Fruit fly (Drosophila melanogaster) whole organism, embryonic: ENCODE measurements around the gene smo.
A peak's percentile ranks its signal among the peaks of the same experiment; 100 is the strongest.

Experiments
- ATbp ChIP-seq: fragments of 200-800 bp; sonication (Bioruptor generic); optimal IDR thresholded peaks from 2 replicates; lab custom pipeline; 2017; ENCODE audit warnings: missing biosample characterization, mild to moderate bottlenecking, missing genetic modification characterization, missing genetic modification reagents
- Asciz ChIP-seq: fragments of 200-800 bp; sonication (Bioruptor generic); optimal IDR thresholded peaks from 2 replicates; lab custom pipeline; 2017; ENCODE audit warnings: missing biosample characterization, mild to moderate bottlenecking, missing genetic modification characterization, missing genetic modification reagents
- Awh ChIP-seq: fragments of 200-800 bp; sonication (Bioruptor generic); IDR thresholded peaks from 2 replicates; pipeline ENCODE4, ENCODE4 v1.3.6; 2022; ENCODE audit warnings: missing biosample characterization, missing genetic modification characterization
- BEAF-32 ChIP-seq: fragments of 200-800 bp; sonication (Bioruptor generic); optimal IDR thresholded peaks from 3 replicates; lab custom pipeline; 2017; ENCODE audit warnings: missing biosample characterization, missing genetic modification characterization, mild to moderate bottlenecking, moderate library complexity, missing genetic modification reagents
- CG11560 ChIP-seq: fragments of 200-800 bp; sonication (Bioruptor generic); IDR thresholded peaks from 3 replicates; pipeline ENCODE4 v1.3.6; 2022; ENCODE audit warnings: missing biosample characterization, missing genetic modification characterization
- CG12219 ChIP-seq: fragments of 200-800 bp; sonication (Bioruptor generic); optimal IDR thresholded peaks from 3 replicates; lab custom pipeline; 2018; ENCODE audit warnings: missing biosample characterization, mild to moderate bottlenecking, missing genetic modification characterization
- CG12769 ChIP-seq: fragments of 200-800 bp; sonication (Bioruptor generic); optimal IDR thresholded peaks from 2 replicates; lab custom pipeline; 2019; ENCODE audit warnings: missing biosample characterization, mild to moderate bottlenecking, missing genetic modification characterization, moderate library complexity
- CG15073 ChIP-seq: fragments of 200-800 bp; sonication (Bioruptor generic); optimal IDR thresholded peaks from 2 replicates; lab custom pipeline; 2016; ENCODE audit warnings: missing biosample characterization, missing genetic modification characterization
- CG15601 ChIP-seq: fragments of 200-800 bp; sonication (Bioruptor generic); optimal IDR thresholded peaks from 3 replicates; lab custom pipeline; 2019; ENCODE audit warnings: missing biosample characterization, mild to moderate bottlenecking, missing genetic modification characterization, moderate library complexity
- CG16863 ChIP-seq: fragments of 200-800 bp; sonication (Bioruptor generic); optimal IDR thresholded peaks from 3 replicates; lab custom pipeline; 2016; ENCODE audit warnings: missing biosample characterization, missing genetic modification characterization
- CG1832 ChIP-seq: fragments of 200-800 bp; sonication (Bioruptor generic); optimal IDR thresholded peaks from 2 replicates; lab custom pipeline; 2017; ENCODE audit warnings: missing biosample characterization, mild to moderate bottlenecking, missing genetic modification characterization, inconsistent platforms
- CG18764 ChIP-seq: fragments of 200-800 bp; sonication (Bioruptor generic); optimal IDR thresholded peaks from 3 replicates; lab custom pipeline; 2016; ENCODE audit warnings: missing biosample characterization, missing genetic modification characterization
- CG2116 ChIP-seq: fragments of 200-800 bp; sonication (Bioruptor generic); optimal IDR thresholded peaks from 3 replicates; lab custom pipeline; 2018; ENCODE audit warnings: missing biosample characterization, mild to moderate bottlenecking, missing genetic modification characterization
- CG2875 ChIP-seq: fragments of 200-800 bp; sonication (Bioruptor generic); optimal IDR thresholded peaks from 2 replicates; lab custom pipeline; 2017; ENCODE audit warnings: missing biosample characterization, mild to moderate bottlenecking, missing genetic modification characterization, missing genetic modification reagents
- CG33557 ChIP-seq: fragments of 200-800 bp; sonication (Bioruptor generic); optimal IDR thresholded peaks from 2 replicates; lab custom pipeline; 2019; ENCODE audit warnings: missing biosample characterization, mild to moderate bottlenecking, missing genetic modification characterization, moderate library complexity
- CG5180 ChIP-seq: fragments of 200-800 bp; sonication (Bioruptor generic); optimal IDR thresholded peaks from 3 replicates; lab custom pipeline; 2017; ENCODE audit warnings: missing biosample characterization, missing genetic modification characterization, mild to moderate bottlenecking, moderate library complexity, missing genetic modification reagents
- CG5245 ChIP-seq: fragments of 200-800 bp; sonication (Bioruptor generic); optimal IDR thresholded peaks from 3 replicates; lab custom pipeline; 2016; ENCODE audit warnings: missing biosample characterization, missing genetic modification characterization
- CG6765 ChIP-seq: fragments of 200-800 bp; sonication (Bioruptor generic); optimal IDR thresholded peaks from 3 replicates; lab custom pipeline; 2017; ENCODE audit warnings: missing biosample characterization, mild to moderate bottlenecking, missing genetic modification characterization
- CG7372 ChIP-seq: fragments of 200-800 bp; sonication (Bioruptor generic); IDR thresholded peaks from 2 replicates; pipeline ENCODE4 v1.3.6; 2022; ENCODE audit warnings: missing biosample characterization, missing genetic modification characterization
- CG7963 ChIP-seq: fragments of 200-800 bp; sonication (Bioruptor generic); IDR thresholded peaks from 3 replicates; pipeline ENCODE4 v1.3.6; 2022; ENCODE audit warnings: missing biosample characterization, missing genetic modification characterization; ENCODE audit not compliant: partially characterized antibody
- CG8089 ChIP-seq: fragments of 200-800 bp; sonication (Bioruptor generic); optimal IDR thresholded peaks from 3 replicates; lab custom pipeline; 2016; ENCODE audit warnings: missing biosample characterization, missing genetic modification characterization
- CG9817 ChIP-seq: fragments of 200-800 bp; sonication (Bioruptor generic); optimal IDR thresholded peaks from 2 replicates; lab custom pipeline; 2018; ENCODE audit warnings: missing biosample characterization, mild to moderate bottlenecking, missing genetic modification characterization, moderate library complexity
- Camta ChIP-seq: fragments of 200-800 bp; sonication (Bioruptor generic); optimal IDR thresholded peaks from 2 replicates; lab custom pipeline; 2016; ENCODE audit warnings: missing biosample characterization, missing genetic modification characterization
- Dad ChIP-seq: fragments of 200-800 bp; sonication (Bioruptor generic); optimal IDR thresholded peaks from 3 replicates; lab custom pipeline; 2016; ENCODE audit warnings: missing biosample characterization, missing genetic modification characterization
- Hr39 ChIP-seq: fragments of >200 bp; optimal IDR thresholded peaks from 2 replicates; lab custom pipeline; 2017
- Lpt ChIP-seq: fragments of >200 bp; optimal IDR thresholded peaks from 2 replicates; lab custom pipeline; 2018; ENCODE audit warnings: missing biosample characterization, missing genetic modification characterization
- Mrtf ChIP-seq: fragments of 200-800 bp; sonication (Bioruptor generic); IDR thresholded peaks from 3 replicates; pipeline ENCODE4 v1.3.6; 2022; ENCODE audit warnings: missing biosample characterization, missing genetic modification characterization
- NK7.1 ChIP-seq: fragments of 200-800 bp; sonication (Bioruptor generic); optimal IDR thresholded peaks from 3 replicates; lab custom pipeline; 2016; ENCODE audit warnings: missing biosample characterization, missing genetic modification characterization
- Ptx1 ChIP-seq: fragments of 200-800 bp; sonication (Bioruptor generic); IDR thresholded peaks from 2 replicates; pipeline ENCODE4 v1.3.6; 2022; ENCODE audit warnings: missing biosample characterization, missing genetic modification characterization
- Rfx ChIP-seq: fragments of 200-800 bp; sonication (Bioruptor generic); IDR thresholded peaks from 2 replicates; pipeline ENCODE4 v1.3.6; 2022; ENCODE audit warnings: missing biosample characterization, missing genetic modification characterization
- Ssrp ChIP-seq: fragments of 200-800 bp; sonication (Bioruptor generic); optimal IDR thresholded peaks from 2 replicates; lab custom pipeline; 2018; ENCODE audit warnings: missing biosample characterization, mild to moderate bottlenecking, missing genetic modification characterization, moderate library complexity
- Usf ChIP-seq: fragments of 200-800 bp; sonication (Bioruptor generic); optimal IDR thresholded peaks from 2 replicates; lab custom pipeline; 2017; ENCODE audit warnings: missing genotype, missing biosample characterization, missing genetic modification characterization
- Vsx1 ChIP-seq: fragments of 200-800 bp; sonication (Bioruptor generic); optimal IDR thresholded peaks from 2 replicates; lab custom pipeline; 2017; ENCODE audit warnings: missing biosample characterization, mild to moderate bottlenecking, missing genetic modification characterization, missing genetic modification reagents
- amos ChIP-seq: fragments of 200-800 bp; sonication (Bioruptor generic); IDR thresholded peaks from 2 replicates; pipeline ENCODE4 v1.3.6; 2022; ENCODE audit warnings: missing biosample characterization, missing genetic modification characterization; ENCODE audit not compliant: partially characterized antibody
- ato ChIP-seq: fragments of 200-800 bp; sonication (Bioruptor generic); IDR thresholded peaks from 2 replicates; pipeline ENCODE4 v1.3.6; 2022; ENCODE audit warnings: missing biosample characterization, missing genetic modification characterization; ENCODE audit not compliant: partially characterized antibody
- bigmax ChIP-seq: fragments of 200-800 bp; sonication (Bioruptor generic); optimal IDR thresholded peaks from 2 replicates; lab custom pipeline; 2018; ENCODE audit warnings: missing biosample characterization, mild to moderate bottlenecking, missing genetic modification characterization
- disco-r ChIP-seq: fragments of 200-800 bp; sonication (Bioruptor generic); optimal IDR thresholded peaks from 2 replicates; lab custom pipeline; 2016; ENCODE audit warnings: missing biosample characterization, missing genetic modification characterization
- fd3F ChIP-seq: fragments of 200-800 bp; sonication (Bioruptor generic); optimal IDR thresholded peaks from 2 replicates; lab custom pipeline; 2018; ENCODE audit warnings: missing biosample characterization, mild to moderate bottlenecking, missing genetic modification characterization, moderate library complexity
- gce ChIP-seq: fragments of 200-800 bp; sonication (Bioruptor generic); IDR thresholded peaks from 3 replicates; pipeline ENCODE4 v1.3.6; 2022; ENCODE audit warnings: missing biosample characterization, missing genetic modification characterization
- insv ChIP-seq, 2 experiments: fragments of 200-800 bp; sonication (Bioruptor generic); optimal IDR thresholded peaks; 3 replicates each; lab custom pipeline; 2016 to 2018; ENCODE audit warnings: missing biosample characterization in 2 of 2, missing genetic modification characterization in 2 of 2
- inv ChIP-seq: fragments of 200-800 bp; sonication (Bioruptor generic); IDR thresholded peaks from 2 replicates; pipeline ENCODE4 v1.3.6; 2022; ENCODE audit warnings: missing biosample characterization, missing genetic modification characterization; ENCODE audit not compliant: partially characterized antibody
- oc ChIP-seq: fragments of 200-800 bp; sonication (Bioruptor generic); optimal IDR thresholded peaks from 2 replicates; lab custom pipeline; 2018; ENCODE audit warnings: missing biosample characterization, mild to moderate bottlenecking, missing genetic modification characterization, moderate library complexity
- p53 ChIP-seq: fragments of 200-800 bp; sonication (Bioruptor generic); optimal IDR thresholded peaks from 2 replicates; lab custom pipeline; 2016; ENCODE audit warnings: missing biosample characterization, missing genetic modification characterization
- sna ChIP-seq: fragments of 200-800 bp; sonication (Bioruptor generic); IDR thresholded peaks from 2 replicates; pipeline ENCODE4 v1.3.6; 2022; ENCODE audit warnings: missing biosample characterization, missing genetic modification characterization; ENCODE audit not compliant: partially characterized antibody
- sqz ChIP-seq: fragments of 200-800 bp; sonication (Bioruptor generic); optimal IDR thresholded peaks from 3 replicates; lab custom pipeline; 2018; ENCODE audit warnings: missing biosample characterization, mild to moderate bottlenecking, missing genetic modification characterization
- ssp ChIP-seq: fragments of 200-800 bp; sonication (Bioruptor generic); IDR thresholded peaks from 2 replicates; pipeline ENCODE4 v1.3.6; 2022; ENCODE audit warnings: missing biosample characterization, missing genetic modification characterization
- sug ChIP-seq: fragments of 200-800 bp; optimal IDR thresholded peaks from 2 replicates; lab custom pipeline; 2019; ENCODE audit warnings: missing biosample characterization, mild to moderate bottlenecking, missing genetic modification characterization, moderate library complexity
- tup ChIP-seq: fragments of 200-800 bp; sonication (Bioruptor generic); optimal IDR thresholded peaks from 2 replicates; lab custom pipeline; 2016; ENCODE audit warnings: missing biosample characterization, mild to moderate bottlenecking, missing genetic modification characterization, moderate library complexity
- usp ChIP-seq: fragments of >200 bp; optimal IDR thresholded peaks from 2 replicates; lab custom pipeline; 2017; ENCODE audit warnings: missing biosample characterization, missing genetic modification characterization
- vfl ChIP-seq: fragments of 200-800 bp; sonication (Bioruptor generic); optimal IDR thresholded peaks from 2 replicates; lab custom pipeline; 2016; ENCODE audit warnings: missing biosample characterization, missing genetic modification characterization
- yki ChIP-seq: fragments of >200 bp; optimal IDR thresholded peaks from 3 replicates; lab custom pipeline; 2018
- zf30C ChIP-seq: fragments of 200-800 bp; sonication (Bioruptor generic); optimal IDR thresholded peaks from 3 replicates; lab custom pipeline; 2018; ENCODE audit warnings: missing biosample characterization, mild to moderate bottlenecking, missing genetic modification characterization

The smo gene

dm6 chr2L:273603-274002, 3.8 kb upstream of the smo start, which contains the start of the genes mbm and CG11555 (continued):
- TF ChIP-seq NK7.1 (no peak), CG5245 (no peak), sqz (no peak), amos (GFP tag; lab: Robert Waterston, UW) (peak; percentile 34; the same call in 1 of the 2 replicates), CG33557 (GFP tag; lab: Kevin White, UChicago) (peak; percentile 24), CG15073 (no peak), CG15601 (tag; lab: Kevin White, UChicago) (peak; percentile 34), CG5180 (GFP tag; lab: Kevin White, UChicago) (no peak), ssp (peak; percentile 9; the same call in 1 of the 2 replicates), zf30C (GFP tag; lab: Kevin White, UChicago) (no peak), sug (tag; lab: Kevin White, UChicago) (peak; percentile 57), inv (no peak), CG7963 (no peak), Ssrp (tag; lab: Kevin White, UChicago) (no peak), CG12769 (tag; lab: Kevin White, UChicago) (no peak), Hr39 (no peak), tup (GFP tag; lab: Kevin White, UChicago) (no peak), Asciz (GFP tag; lab: Kevin White, UChicago) (no peak), ATbp (no peak), Dad (GFP tag; lab: Kevin White, UChicago) (no peak), Awh (GFP tag; lab: Robert Waterston, UW) (no peak), oc (tag; lab: Kevin White, UChicago) (no peak), CG11560 (tag; lab: Robert Waterston, UW) (no peak), BEAF-32 (GFP tag; lab: Kevin White, UChicago) (peak; percentile 58), CG2875 (GFP tag; lab: Kevin White, UChicago) (no peak), ato (no peak), sna (GFP tag; lab: Robert Waterston, UW) (no peak; the same call in 1 of the 2 replicates), fd3F (GFP tag; lab: Kevin White, UChicago) (no peak), yki (lab: Kevin White, UChicago) (no peak), Camta (no peak), CG8089 (GFP tag; lab: Kevin White, UChicago) (no peak), CG12219 (no peak), Vsx1 (no peak), bigmax (GFP tag; lab: Kevin White, UChicago) (peak; percentile 79), usp (GFP tag; lab: Kevin White, UChicago) (no peak), CG18764 (GFP tag; lab: Kevin White, UChicago) (no peak), disco-r (GFP tag; lab: Kevin White, UChicago) (no peak), CG7372 (GFP tag; lab: Robert Waterston, UW) (no peak), Usf (GFP tag; lab: Kevin White, UChicago) (no peak), p53 (GFP tag; lab: Kevin White, UChicago) (no peak), CG16863 (GFP tag; lab: Kevin White, UChicago) (no peak), CG9817 (peak; percentile 4), CG1832 (GFP tag; lab: Kevin White, UChicago) (no peak), insv (GFP tag; optimal IDR thresholded peaks at IDR 0.05; lab: Kevin White, UChicago) (peak in 1 of 2 experiments; percentile 25), vfl (GFP tag; lab: Kevin White, UChicago) (no peak), Mrtf (GFP tag; lab: Robert Waterston, UW) (no peak), Ptx1 (GFP tag; lab: Robert Waterston, UW) (no peak), CG6765 (GFP tag; lab: Kevin White, UChicago) (no peak), Rfx (GFP tag; lab: Robert Waterston, UW) (no peak; the same call in 1 of the 2 replicates), gce (GFP tag; lab: Robert Waterston, UW) (no peak), Lpt (no peak), CG2116 (GFP tag; lab: Kevin White, UChicago) (peak; percentile 61)
